Fruit fly (Drosophila melanogaster): ENCODE results near the gene ich.

ich gene

DNA sequence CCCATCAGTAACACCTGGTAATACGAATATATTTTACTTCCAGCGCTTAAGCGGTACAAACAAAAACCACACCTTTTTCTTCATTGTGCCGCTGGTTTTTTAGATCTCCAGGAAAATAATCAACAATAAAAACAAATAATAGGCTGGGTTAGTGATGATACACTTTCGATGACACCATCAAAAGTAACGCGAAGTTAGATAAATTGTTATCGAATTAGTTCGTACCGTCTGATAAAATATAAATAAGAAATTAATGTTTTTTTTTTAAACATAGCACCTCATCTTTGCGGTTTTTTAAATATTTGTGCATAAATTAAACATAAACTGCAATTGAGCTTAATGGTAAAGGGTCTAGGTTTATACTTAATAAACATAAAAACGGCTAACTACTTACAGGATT, 21.3 kb upstream of the ich start, which contains the start of gene RagA-B:
RagA-B (minus strand) TSS at position 175 of the 400 bp plus-strand sequence.
- TF ChIP-seq CG15710 (tag; optimal IDR thresholded peaks at IDR 0.05), result no peak
- no peak for TF ChIP-seq fd96Ca (GFP tag; IDR thresholded peaks at IDR 0.05)
- TF ChIP-seq CG9948 (tag; optimal IDR thresholded peaks at IDR 0.05), result no peak
- TF ChIP-seq D1 (tag; optimal IDR thresholded peaks at IDR 0.05), result no peak
- TF ChIP-seq Pif1B (GFP tag; optimal IDR thresholded peaks at IDR 0.05), result no peak
- TF ChIP-seq Pif1A (GFP tag; optimal IDR thresholded peaks at IDR 0.05), result no peak
- no peak for TF ChIP-seq CG34367 (tag; optimal IDR thresholded peaks at IDR 0.05)
- no peak for TF ChIP-seq CG13204 (GFP tag; optimal IDR thresholded peaks at IDR 0.05)
- no peak for TF ChIP-seq CG17806 (tag; optimal IDR thresholded peaks at IDR 0.05)
- no peak for TF ChIP-seq Ets98B (GFP tag; IDR thresholded peaks at IDR 0.05)

DNA sequence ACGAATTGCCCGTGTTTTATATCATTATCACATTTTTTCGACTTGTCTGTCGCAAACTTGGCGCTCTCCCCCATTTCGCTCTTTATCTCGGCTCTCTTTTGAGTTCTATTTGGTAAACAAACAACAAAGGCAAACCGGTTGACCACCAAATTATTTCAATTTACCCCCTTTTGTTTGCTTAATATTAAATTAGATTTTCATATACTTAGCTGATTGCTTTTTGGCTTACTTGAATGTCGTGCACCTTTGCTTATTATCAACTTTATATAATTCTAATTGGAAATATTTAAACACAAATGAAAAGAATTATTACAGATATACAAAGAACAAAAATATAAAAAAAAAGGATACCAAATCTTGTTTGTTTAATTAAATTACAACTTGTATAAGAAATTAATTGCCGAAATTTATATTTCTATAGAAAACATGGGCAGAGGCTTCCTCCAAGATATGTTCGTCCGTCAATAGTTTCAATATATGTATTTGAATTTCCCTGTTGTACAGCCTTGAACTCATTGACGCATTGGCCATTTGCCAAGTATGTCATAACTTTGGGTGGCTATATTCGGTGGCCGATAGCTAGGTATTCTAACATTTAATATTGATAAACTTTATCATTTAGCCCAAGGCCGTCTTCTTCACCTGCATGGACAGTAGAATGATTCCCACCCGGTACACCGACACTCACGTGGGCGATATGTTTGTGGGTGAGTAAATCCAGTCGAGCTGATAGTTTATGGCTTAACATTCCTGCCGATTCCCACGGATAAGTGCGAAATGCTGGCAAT, 18.6 kb upstream of the ich start:
- TF ChIP-seq Snoo (tag; optimal IDR thresholded peaks at IDR 0.05), result no peak

DNA sequence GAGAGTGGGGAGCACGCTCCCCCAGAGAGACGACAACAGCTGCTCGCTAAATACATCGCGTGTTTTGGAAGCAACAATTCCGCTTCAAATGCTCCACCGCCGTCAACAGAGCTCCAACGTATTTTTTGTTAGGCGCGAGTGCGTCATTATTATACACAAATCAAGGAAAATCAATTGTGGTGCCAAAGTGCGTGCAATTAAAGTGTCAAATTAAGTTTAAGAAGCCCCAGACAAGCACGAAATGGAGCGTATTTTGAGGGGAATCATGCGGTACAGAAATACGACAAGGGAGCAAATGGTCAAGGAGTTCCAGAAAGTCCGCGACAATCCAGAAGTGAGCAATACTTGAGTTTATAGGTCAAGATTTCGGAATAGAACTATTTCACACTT, 17.9 kb upstream of the ich start, which contains the start of gene CAHbeta:
CAHbeta (plus strand) TSS at position 85 of the 390 bp plus-strand sequence.
- no peak for TF ChIP-seq CG4496 (GFP tag; IDR thresholded peaks at IDR 0.05)
- no peak for TF ChIP-seq CG15710 (tag; optimal IDR thresholded peaks at IDR 0.05)
- peak; percentile 58 for TF ChIP-seq CG12605 (GFP tag; IDR thresholded peaks at IDR 0.05)
- TF ChIP-seq CG10348 (GFP tag; IDR thresholded peaks at IDR 0.05), result no peak
- TF ChIP-seq Pif1B (GFP tag; optimal IDR thresholded peaks at IDR 0.05), result no peak
- TF ChIP-seq CG8159 (tag; optimal IDR thresholded peaks at IDR 0.05), result no peak
- no peak for TF ChIP-seq CG17806 (tag; optimal IDR thresholded peaks at IDR 0.05)
- no peak for TF ChIP-seq Snoo (tag; optimal IDR thresholded peaks at IDR 0.05)
- TF ChIP-seq D1 (tag; optimal IDR thresholded peaks at IDR 0.05), result no peak
- peak; percentile 42; the same call in 1 of the 2 replicates for TF ChIP-seq Ets98B (GFP tag; IDR thresholded peaks at IDR 0.05)
- TF ChIP-seq rn (GFP tag; IDR thresholded peaks at IDR 0.05), result no peak
- TF ChIP-seq gl (tag; optimal IDR thresholded peaks at IDR 0.05), result no peak

- no peak for TF ChIP-seq EcR (GFP tag; optimal IDR thresholded peaks at IDR 0.05)
- TF ChIP-seq CG12605 (GFP tag; IDR thresholded peaks at IDR 0.05), result peak; percentile 15; the same call in 1 of the 2 replicates
- TF ChIP-seq CG8301 (tag; optimal IDR thresholded peaks at IDR 0.05), result peak; percentile 19
- no peak for TF ChIP-seq CG10348 (GFP tag; IDR thresholded peaks at IDR 0.05)
- TF ChIP-seq Pif1A (GFP tag; optimal IDR thresholded peaks at IDR 0.05), result no peak
- TF ChIP-seq D1 (tag; optimal IDR thresholded peaks at IDR 0.05), result peak; percentile 63
- no peak for TF ChIP-seq CG15710 (tag; optimal IDR thresholded peaks at IDR 0.05)
- TF ChIP-seq CG13204 (GFP tag; optimal IDR thresholded peaks at IDR 0.05), result no peak
- TF ChIP-seq CG4496 (GFP tag; IDR thresholded peaks at IDR 0.05), result no peak
- no peak for TF ChIP-seq rn (GFP tag; IDR thresholded peaks at IDR 0.05)
- peak; percentile 9 for TF ChIP-seq gl (tag; optimal IDR thresholded peaks at IDR 0.05)
- TF ChIP-seq CG32121 (GFP tag; IDR thresholded peaks at IDR 0.05), result no peak
- TF ChIP-seq CG9948 (tag; optimal IDR thresholded peaks at IDR 0.05), result no peak
- TF ChIP-seq CG8159 (tag; optimal IDR thresholded peaks at IDR 0.05), result peak; percentile 17
- TF ChIP-seq CG34367 (tag; optimal IDR thresholded peaks at IDR 0.05), result no peak
- peak; percentile 18 for TF ChIP-seq Snoo (tag; optimal IDR thresholded peaks at IDR 0.05)
- peak; percentile 24; the same call in 1 of the 3 replicates for TF ChIP-seq fd96Ca (GFP tag; IDR thresholded peaks at IDR 0.05)
- TF ChIP-seq Pif1B (GFP tag; optimal IDR thresholded peaks at IDR 0.05), result no peak
- TF ChIP-seq CG17806 (tag; optimal IDR thresholded peaks at IDR 0.05), result no peak
- no peak for TF ChIP-seq CG14655 (GFP tag; optimal IDR thresholded peaks at IDR 0.05)
- no peak for TF ChIP-seq Ets98B (GFP tag; IDR thresholded peaks at IDR 0.05)
Observed at dm6 chr3R:8979850-8980775, 17.3 kb upstream of the ich start.

- no peak for TF ChIP-seq CG32121 (GFP tag; IDR thresholded peaks at IDR 0.05)
- TF ChIP-seq CG8301 (tag; optimal IDR thresholded peaks at IDR 0.05), result no peak
- TF ChIP-seq CG8159 (tag; optimal IDR thresholded peaks at IDR 0.05), result peak; percentile 74
- no peak for TF ChIP-seq rn (GFP tag; IDR thresholded peaks at IDR 0.05)
- TF ChIP-seq D1 (tag; optimal IDR thresholded peaks at IDR 0.05), result peak; percentile 8
- no peak for TF ChIP-seq EcR (GFP tag; optimal IDR thresholded peaks at IDR 0.05)
- peak; percentile 74 for TF ChIP-seq CG15710 (tag; optimal IDR thresholded peaks at IDR 0.05)
- TF ChIP-seq CG14655 (GFP tag; optimal IDR thresholded peaks at IDR 0.05), result no peak
- TF ChIP-seq CG13204 (GFP tag; optimal IDR thresholded peaks at IDR 0.05), result peak; percentile 4
- no peak for TF ChIP-seq CG12605 (GFP tag; IDR thresholded peaks at IDR 0.05)
- no peak for TF ChIP-seq gl (tag; optimal IDR thresholded peaks at IDR 0.05)
- peak; percentile 46 for TF ChIP-seq CG9948 (tag; optimal IDR thresholded peaks at IDR 0.05)
- TF ChIP-seq CG10348 (GFP tag; IDR thresholded peaks at IDR 0.05), result no peak
- peak; percentile 47 for TF ChIP-seq CG17806 (tag; optimal IDR thresholded peaks at IDR 0.05)
- TF ChIP-seq Snoo (tag; optimal IDR thresholded peaks at IDR 0.05), result peak; percentile 84
- TF ChIP-seq CG34367 (tag; optimal IDR thresholded peaks at IDR 0.05), result peak; percentile 20
- TF ChIP-seq Pif1A (GFP tag; optimal IDR thresholded peaks at IDR 0.05), result peak; percentile 38
- no peak for TF ChIP-seq CG4496 (GFP tag; IDR thresholded peaks at IDR 0.05)
- peak; percentile 55 for TF ChIP-seq Pif1B (GFP tag; optimal IDR thresholded peaks at IDR 0.05)
Observed at dm6 chr3R:8978768-8979167, 15.9 kb upstream of the ich start.

Measured in whole organism, pupa.